Worm (Caenorhabditis elegans) whole organism, mixed stage, embryonic: ENCODE measurements around the gene ztf-18.
A peak's percentile ranks its signal among the peaks of the same experiment; 100 is the strongest.

ENCODE experiments used
- M03D4.4 ChIP-seq: sonication (generic microtip); optimal IDR thresholded peaks from 2 replicates; lab custom pipeline; 2017; ENCODE audit warnings: mild to moderate bottlenecking, missing genetic modification characterization, missing compliant biosample characterization
- blmp-1 ChIP-seq: fragments of 150-350 bp; optimal IDR thresholded peaks from 2 replicates; lab custom pipeline; 2014; ENCODE audit warnings: missing biosample characterization, missing genetic modification characterization
- ceh-39 ChIP-seq: fragments of 150-350 bp; optimal IDR thresholded peaks from 2 replicates; lab custom pipeline; 2014; ENCODE audit warnings: missing biosample characterization, missing genetic modification characterization
- ceh-43 ChIP-seq: fragments of 200-800 bp; sonication (Bioruptor generic); optimal IDR thresholded peaks from 2 replicates; lab custom pipeline; 2018; ENCODE audit warnings: mild to moderate bottlenecking, missing genetic modification characterization, moderate library complexity, missing compliant biosample characterization
- ceh-83 ChIP-seq: fragments of 200-800 bp; sonication (Bioruptor generic); optimal IDR thresholded peaks from 2 replicates; lab custom pipeline; 2018; ENCODE audit warnings: mild to moderate bottlenecking, missing genetic modification characterization, missing compliant biosample characterization
- cnd-1 ChIP-seq: fragments of 200-800 bp; sonication (Bioruptor generic); optimal IDR thresholded peaks from 2 replicates; lab custom pipeline; 2018; ENCODE audit warnings: mild to moderate bottlenecking, missing genetic modification characterization, missing compliant biosample characterization
- elt-1 ChIP-seq: sonication (generic microtip); optimal IDR thresholded peaks from 2 replicates; lab custom pipeline; 2017; ENCODE audit warnings: missing genetic modification characterization, mild to moderate bottlenecking, missing compliant biosample characterization, antibody characterized with exemption, moderate library complexity, borderline replicate concordance; ENCODE audit not compliant: insufficient read depth
- elt-3 ChIP-seq: fragments of 150-350 bp; optimal IDR thresholded peaks from 2 replicates; lab custom pipeline; 2014; ENCODE audit warnings: missing biosample characterization, missing genetic modification characterization
- ham-2 ChIP-seq: fragments of 200-800 bp; sonication (Bioruptor generic); optimal IDR thresholded peaks from 2 replicates; lab custom pipeline; 2018; ENCODE audit warnings: mild to moderate bottlenecking, missing genetic modification characterization, missing compliant biosample characterization
- lin-32 ChIP-seq: fragments of 200-800 bp; sonication (Bioruptor generic); optimal IDR thresholded peaks from 2 replicates; lab custom pipeline; 2018; ENCODE audit warnings: mild to moderate bottlenecking, missing genetic modification characterization, missing compliant biosample characterization
- lsy-2 ChIP-seq: fragments of 150-350 bp; optimal IDR thresholded peaks from 2 replicates; lab custom pipeline; 2014; ENCODE audit warnings: missing biosample characterization, missing genetic modification characterization
- mep-1 ChIP-seq: fragments of 150-350 bp; optimal IDR thresholded peaks from 2 replicates; lab custom pipeline; 2017; ENCODE audit warnings: missing biosample characterization, missing genetic modification reagents, missing genetic modification characterization, inconsistent platforms
- mls-2 ChIP-seq: sonication (generic microtip); optimal IDR thresholded peaks from 2 replicates; lab custom pipeline; 2016; ENCODE audit warnings: mild to moderate bottlenecking, missing genetic modification characterization, moderate library complexity, missing compliant biosample characterization
- nhr-237 ChIP-seq: fragments of 150-350 bp; optimal IDR thresholded peaks from 2 replicates; lab custom pipeline; 2014; ENCODE audit warnings: missing biosample characterization, missing genetic modification characterization
- nhr-76 ChIP-seq: sonication (generic microtip); optimal IDR thresholded peaks from 2 replicates; lab custom pipeline; 2017; ENCODE audit warnings: missing biosample characterization, missing genetic modification characterization
- sem-2 ChIP-seq: fragments of 200-800 bp; sonication (Bioruptor generic); optimal IDR thresholded peaks from 2 replicates; lab custom pipeline; 2018; ENCODE audit warnings: mild to moderate bottlenecking, missing genetic modification characterization, missing compliant biosample characterization
- snpc-4 ChIP-seq: fragments of 150-350 bp; optimal IDR thresholded peaks from 2 replicates; lab custom pipeline; 2014; ENCODE audit warnings: missing biosample characterization, missing genetic modification characterization
- tbx-8 ChIP-seq: fragments of 200-800 bp; sonication (Bioruptor generic); optimal IDR thresholded peaks from 2 replicates; lab custom pipeline; 2018; ENCODE audit warnings: mild to moderate bottlenecking, missing genetic modification characterization, moderate library complexity, missing compliant biosample characterization
- unc-120 ChIP-seq: sonication (generic microtip); optimal IDR thresholded peaks from 2 replicates; lab custom pipeline; 2017; ENCODE audit warnings: missing genetic modification characterization, missing compliant biosample characterization; ENCODE audit not compliant: poor library complexity, severe bottlenecking
- unc-39 ChIP-seq: fragments of 150-350 bp; optimal IDR thresholded peaks from 2 replicates; lab custom pipeline; 2014; ENCODE audit warnings: missing biosample characterization, missing genetic modification characterization
- unc-62 ChIP-seq: fragments of 150-350 bp; optimal IDR thresholded peaks from 2 replicates; lab custom pipeline; 2014; ENCODE audit warnings: missing biosample characterization, missing genetic modification reagents, missing genetic modification characterization
- ztf-11 ChIP-seq: fragments of 150-350 bp; optimal IDR thresholded peaks from 2 replicates; lab custom pipeline; 2014; ENCODE audit warnings: missing biosample characterization, missing genetic modification characterization

Gene ztf-18

DNA sequence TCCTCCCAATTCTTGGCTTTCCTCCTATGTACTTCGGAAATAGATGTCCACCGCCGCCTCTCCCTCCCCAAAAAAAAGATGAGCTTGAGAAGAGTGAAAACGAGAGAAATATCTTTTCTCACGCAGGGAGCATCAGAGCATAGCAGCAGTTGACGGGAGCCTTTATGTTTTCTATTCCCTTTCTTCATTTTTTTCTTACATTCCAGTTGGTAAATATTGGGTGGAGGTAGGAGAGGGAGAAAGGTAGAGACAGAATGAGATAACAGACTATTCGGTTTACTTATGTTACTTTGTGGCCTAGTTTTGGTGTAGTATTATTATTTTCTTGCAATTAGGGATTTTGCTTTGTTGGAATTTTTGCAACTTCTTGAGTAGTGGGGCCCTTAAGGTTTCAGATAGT lies 50.9 kb downstream of the ztf-18 start:
- TF ChIP-seq M03D4.4 (tag; lab: Kevin White, UChicago) (no peak), lsy-2 (tag; lab: Kevin White, UChicago) (no peak), cnd-1 (tag; lab: Kevin White, UChicago) (no peak), mep-1 (tag; lab: Kevin White, UChicago) (no peak), ceh-43 (GFP tag; lab: Kevin White, UChicago) (no peak), nhr-237 (tag; lab: Kevin White, UChicago) (no peak), unc-62 (no peak), unc-120 (tag; lab: Kevin White, UChicago) (no peak), tbx-8 (GFP tag; lab: Kevin White, UChicago) (no peak), lin-32 (no peak), sem-2 (no peak), ham-2 (GFP tag; lab: Kevin White, UChicago) (no peak), ceh-83 (GFP tag; lab: Kevin White, UChicago) (no peak)

DNA sequence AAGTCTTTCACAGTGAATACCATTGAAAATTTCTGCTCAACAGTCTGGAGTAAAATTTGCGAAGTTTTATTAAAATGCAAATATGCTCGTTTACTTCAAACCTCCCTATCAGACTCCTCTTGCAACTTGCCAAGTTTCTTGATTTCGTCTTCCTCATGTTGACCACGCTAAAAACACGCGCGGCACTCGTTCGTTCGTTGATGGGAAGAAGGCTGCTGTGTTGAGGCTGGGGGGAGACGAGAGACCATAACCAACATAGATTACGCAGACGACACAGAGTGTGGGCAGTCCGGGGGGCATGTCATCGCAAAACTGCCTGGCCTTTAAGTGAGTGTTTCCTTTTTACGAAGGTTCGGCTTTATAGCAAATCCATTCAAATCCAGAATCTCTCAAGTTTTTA lies 51.5 kb downstream of the ztf-18 start:
- TF ChIP-seq ztf-11 (tag; lab: Kevin White, UChicago) = peak; percentile 14
- no peak for TF ChIP-seq ham-2 (GFP tag; lab: Kevin White, UChicago)
- no peak for TF ChIP-seq nhr-76 (tag; lab: Kevin White, UChicago)
- TF ChIP-seq elt-3 (tag; lab: Kevin White, UChicago) = no peak
- TF ChIP-seq tbx-8 (GFP tag; lab: Kevin White, UChicago) = no peak
- no peak for TF ChIP-seq unc-120 (tag; lab: Kevin White, UChicago)
- peak; percentile 17 for TF ChIP-seq mls-2
- TF ChIP-seq ceh-39 (tag; lab: Kevin White, UChicago) = no peak
- TF ChIP-seq, all 35 proteins: peak for 2

DNA sequence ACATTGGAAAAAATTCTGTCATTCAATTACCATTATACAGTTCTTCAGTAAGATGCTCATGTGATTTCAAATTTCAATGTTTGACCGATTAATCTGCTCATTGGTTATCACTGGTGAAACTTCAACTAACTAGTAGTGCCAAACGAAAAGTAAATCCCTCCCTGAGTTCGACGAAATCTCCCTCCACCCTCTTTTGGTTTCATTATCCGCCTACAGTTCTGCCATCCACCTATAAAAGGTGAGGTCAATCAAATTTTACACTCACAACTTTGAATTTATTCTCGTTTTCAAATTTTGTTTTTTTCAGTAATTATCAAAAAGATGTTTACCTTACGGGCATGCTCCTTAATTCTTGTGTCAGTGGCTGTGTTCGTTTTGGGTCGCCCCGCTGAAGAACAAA lies 52.9 kb downstream of the ztf-18 start, which contains the start of gene far-8:
Gene far-8, plus strand, starts transcription at position 301 of the 400 bp plus-strand sequence.
- TF ChIP-seq ztf-11 (tag; lab: Kevin White, UChicago) (no peak), blmp-1 (tag; lab: Kevin White, UChicago) (no peak), sem-2 (no peak), unc-62 (no peak), ceh-43 (GFP tag; lab: Kevin White, UChicago) (no peak), ceh-39 (tag; lab: Kevin White, UChicago) (no peak), snpc-4 (tag; lab: Kevin White, UChicago) (no peak), unc-39 (no peak), elt-1 (tag; lab: Kevin White, UChicago) (no peak), nhr-76 (tag; lab: Kevin White, UChicago) (no peak), ceh-83 (GFP tag; lab: Kevin White, UChicago) (no peak), unc-120 (tag; lab: Kevin White, UChicago) (no peak)
